Fruit fly (Drosophila melanogaster) whole organism, prepupa: Measurements from ENCODE around the gene Pdhb.

Experiments
- Blimp-1 ChIP-seq: fragments of 200-800 bp; sonication (Bioruptor generic); optimal IDR thresholded peaks from 3 replicates; lab custom pipeline; 2017; ENCODE audit warnings: missing biosample characterization, missing genetic modification characterization, mild to moderate bottlenecking, moderate library complexity, missing genetic modification reagents
- CG10669 ChIP-seq: fragments of 200-800 bp; sonication (Bioruptor generic); optimal IDR thresholded peaks from 3 replicates; lab custom pipeline; 2018; ENCODE audit warnings: missing biosample characterization, mild to moderate bottlenecking, missing genetic modification characterization, moderate library complexity
- CG11294 ChIP-seq: fragments of 200-800 bp; sonication (Bioruptor generic); IDR thresholded peaks from 2 replicates; pipeline ENCODE4 v1.3.6; 2022; ENCODE audit warnings: missing biosample characterization, missing genetic modification characterization
- CG11902 ChIP-seq: fragments of 200-800 bp; sonication (Bioruptor generic); optimal IDR thresholded peaks from 3 replicates; lab custom pipeline; 2016; ENCODE audit warnings: missing biosample characterization, missing genetic modification characterization
- CG15336 ChIP-seq: fragments of 200-800 bp; sonication (Bioruptor generic); IDR thresholded peaks from 2 replicates; pipeline ENCODE4 v1.3.6; 2022; ENCODE audit warnings: missing biosample characterization, missing genetic modification characterization
- CG1621 ChIP-seq: fragments of 200-800 bp; sonication (Bioruptor generic); optimal IDR thresholded peaks from 3 replicates; lab custom pipeline; 2018; ENCODE audit warnings: missing biosample characterization, mild to moderate bottlenecking, missing genetic modification characterization
- CG3032 ChIP-seq: fragments of 200-800 bp; optimal IDR thresholded peaks from 2 replicates; lab custom pipeline; 2019; ENCODE audit warnings: missing biosample characterization, mild to moderate bottlenecking, missing genetic modification characterization, moderate library complexity
- CG31627 ChIP-seq: fragments of 200-800 bp; sonication (Bioruptor generic); optimal IDR thresholded peaks from 3 replicates; lab custom pipeline; 2016; ENCODE audit warnings: missing biosample characterization, missing genetic modification characterization
- CG32006 ChIP-seq: fragments of 200-800 bp; sonication (Bioruptor generic); optimal IDR thresholded peaks from 3 replicates; lab custom pipeline; 2017; ENCODE audit warnings: missing biosample characterization, mild to moderate bottlenecking, missing genetic modification characterization
- CG3919 ChIP-seq: fragments of 200-800 bp; sonication (Bioruptor generic); optimal IDR thresholded peaks from 3 replicates; lab custom pipeline; 2016; ENCODE audit warnings: missing biosample characterization, missing genetic modification characterization
- CG6276 ChIP-seq: fragments of 200-800 bp; sonication (Bioruptor generic); optimal IDR thresholded peaks from 2 replicates; lab custom pipeline; 2017; ENCODE audit warnings: missing biosample characterization, mild to moderate bottlenecking, missing genetic modification characterization
- CG6792 ChIP-seq: fragments of 200-800 bp; sonication (Bioruptor generic); optimal IDR thresholded peaks from 3 replicates; lab custom pipeline; 2016; ENCODE audit warnings: missing biosample characterization, missing genetic modification characterization
- CG6808 ChIP-seq: fragments of 200-800 bp; sonication (Bioruptor generic); optimal IDR thresholded peaks from 3 replicates; lab custom pipeline; 2017; ENCODE audit warnings: missing biosample characterization, missing genetic modification characterization, mild to moderate bottlenecking, moderate library complexity, missing genetic modification reagents
- CG8119 ChIP-seq: fragments of 200-800 bp; sonication (Bioruptor generic); IDR thresholded peaks from 3 replicates; pipeline ENCODE4 v1.3.6; 2022; ENCODE audit warnings: missing biosample characterization, missing genetic modification characterization
- CG8319 ChIP-seq: fragments of 200-800 bp; sonication (Bioruptor generic); optimal IDR thresholded peaks from 3 replicates; lab custom pipeline; 2016; ENCODE audit warnings: missing biosample characterization, missing genetic modification characterization
- CG8632 ChIP-seq: fragments of 200-800 bp; sonication (Bioruptor generic); optimal IDR thresholded peaks from 3 replicates; lab custom pipeline; 2016; ENCODE audit warnings: missing biosample characterization, missing genetic modification characterization
- CG9139 ChIP-seq: fragments of 200-800 bp; sonication (Bioruptor generic); optimal IDR thresholded peaks from 3 replicates; lab custom pipeline; 2017; ENCODE audit warnings: missing biosample characterization, mild to moderate bottlenecking, missing genetic modification characterization
- Eip75B ChIP-seq: fragments of 200-800 bp; sonication (Bioruptor generic); optimal IDR thresholded peaks from 3 replicates; lab custom pipeline; 2016; ENCODE audit warnings: missing biosample characterization, missing genetic modification characterization
- Eip78C ChIP-seq: fragments of 200-800 bp; sonication (Bioruptor generic); peaks from one replicate; lab custom pipeline; 2016; ENCODE audit warnings: missing biosample characterization, missing genetic modification characterization
- Eip93F ChIP-seq: fragments of 200-800 bp; sonication (Bioruptor generic); optimal IDR thresholded peaks from 2 replicates; lab custom pipeline; 2016; ENCODE audit warnings: missing biosample characterization, mild to moderate bottlenecking, missing genetic modification characterization
- Ets96B ChIP-seq: fragments of 200-800 bp; optimal IDR thresholded peaks from 2 replicates; lab custom pipeline; 2019; ENCODE audit warnings: missing biosample characterization, mild to moderate bottlenecking, missing genetic modification characterization, moderate library complexity
- Hr38 ChIP-seq: sonication (Bioruptor generic); optimal IDR thresholded peaks from 2 replicates; lab custom pipeline; 2016; ENCODE audit warnings: missing biosample characterization, missing genetic modification characterization
- Hr39 ChIP-seq: fragments of 200-800 bp; sonication (Bioruptor generic); optimal IDR thresholded peaks from 2 replicates; lab custom pipeline; 2016; ENCODE audit warnings: missing biosample characterization, missing genetic modification characterization
- Hr4 ChIP-seq: fragments of 200-800 bp; sonication (Bioruptor generic); optimal IDR thresholded peaks from 3 replicates; lab custom pipeline; 2016; ENCODE audit warnings: missing biosample characterization, missing genetic modification characterization
- Lpt ChIP-seq: fragments of 200-800 bp; sonication (Bioruptor generic); optimal IDR thresholded peaks from 3 replicates; lab custom pipeline; 2016; ENCODE audit warnings: missing biosample characterization, missing genetic modification characterization
- OdsH ChIP-seq: fragments of 200-800 bp; sonication (Bioruptor generic); optimal IDR thresholded peaks from 3 replicates; lab custom pipeline; 2016; ENCODE audit warnings: missing biosample characterization, missing genetic modification characterization
- Smox ChIP-seq: fragments of 200-800 bp; sonication (Bioruptor generic); optimal IDR thresholded peaks from 3 replicates; lab custom pipeline; 2016; ENCODE audit warnings: missing biosample characterization, missing genetic modification characterization
- Sox14 ChIP-seq: fragments of 200-800 bp; sonication (Bioruptor generic); optimal IDR thresholded peaks from 3 replicates; lab custom pipeline; 2016; ENCODE audit warnings: missing biosample characterization, missing genetic modification characterization
- acj6 ChIP-seq: fragments of 200-800 bp; sonication (Bioruptor generic); optimal IDR thresholded peaks from 3 replicates; lab custom pipeline; 2016; ENCODE audit warnings: missing biosample characterization, missing genetic modification characterization
- cyc ChIP-seq: fragments of 200-800 bp; sonication (Bioruptor generic); optimal IDR thresholded peaks from 3 replicates; lab custom pipeline; 2016; ENCODE audit warnings: missing biosample characterization, missing genetic modification characterization
- dac ChIP-seq: fragments of 200-800 bp; sonication (Bioruptor generic); optimal IDR thresholded peaks from 2 replicates; lab custom pipeline; 2017; ENCODE audit warnings: missing biosample characterization, mild to moderate bottlenecking, missing genetic modification characterization
- dsx ChIP-seq: fragments of 200-800 bp; optimal IDR thresholded peaks from 3 replicates; lab custom pipeline; 2019; ENCODE audit warnings: missing biosample characterization, mild to moderate bottlenecking, missing genetic modification characterization, moderate library complexity; ENCODE audit not compliant: poor library complexity, severe bottlenecking
- eg ChIP-seq: fragments of 200-800 bp; sonication (Bioruptor generic); IDR thresholded peaks from 3 replicates; pipeline ENCODE4 v1.3.6; 2022; ENCODE audit warnings: missing biosample characterization, missing genetic modification characterization
- fkh ChIP-seq: fragments of 200-800 bp; sonication (Bioruptor generic); optimal IDR thresholded peaks from 3 replicates; lab custom pipeline; 2017; ENCODE audit warnings: missing biosample characterization, mild to moderate bottlenecking, missing genetic modification characterization, moderate library complexity
- lz ChIP-seq: fragments of 200-800 bp; sonication (Bioruptor generic); optimal IDR thresholded peaks from 3 replicates; lab custom pipeline; 2016; ENCODE audit warnings: missing biosample characterization, missing genetic modification characterization
- net ChIP-seq: fragments of 200-800 bp; sonication (Bioruptor generic); optimal IDR thresholded peaks from 3 replicates; lab custom pipeline; 2016; ENCODE audit warnings: missing biosample characterization, missing genetic modification characterization
- pdm3 ChIP-seq: fragments of 200-800 bp; sonication (Bioruptor generic); optimal IDR thresholded peaks from 3 replicates; lab custom pipeline; 2016; ENCODE audit warnings: missing biosample characterization, missing genetic modification characterization
- spab ChIP-seq: fragments of 200-800 bp; sonication (Bioruptor generic); optimal IDR thresholded peaks from 2 replicates; lab custom pipeline; 2017; ENCODE audit warnings: missing biosample characterization, mild to moderate bottlenecking, missing genetic modification characterization, missing genetic modification reagents
- ss ChIP-seq, 2 experiments: fragments of 200-800 bp; sonication (Bioruptor generic); optimal IDR thresholded peaks; 2 replicates in 1 of 2; 3 replicates in 1 of 2; lab custom pipeline; 2017 to 2018; ENCODE audit warnings: mild to moderate bottlenecking in 2 of 2, missing biosample characterization in 2 of 2, missing genetic modification characterization in 2 of 2, moderate library complexity in 1 of 2
- svp ChIP-seq: fragments of 200-800 bp; sonication (Bioruptor generic); peaks from one replicate; lab custom pipeline; 2016; ENCODE audit warnings: missing biosample characterization, missing genetic modification characterization
- topi ChIP-seq: fragments of 200-800 bp; sonication (Bioruptor generic); optimal IDR thresholded peaks from 3 replicates; lab custom pipeline; 2016; ENCODE audit warnings: missing biosample characterization, missing genetic modification characterization
- vri ChIP-seq: fragments of 200-800 bp; sonication (Bioruptor generic); optimal IDR thresholded peaks from 3 replicates; lab custom pipeline; 2016; ENCODE audit warnings: missing biosample characterization, mild to moderate bottlenecking, missing genetic modification characterization

The Pdhb gene

DNA sequence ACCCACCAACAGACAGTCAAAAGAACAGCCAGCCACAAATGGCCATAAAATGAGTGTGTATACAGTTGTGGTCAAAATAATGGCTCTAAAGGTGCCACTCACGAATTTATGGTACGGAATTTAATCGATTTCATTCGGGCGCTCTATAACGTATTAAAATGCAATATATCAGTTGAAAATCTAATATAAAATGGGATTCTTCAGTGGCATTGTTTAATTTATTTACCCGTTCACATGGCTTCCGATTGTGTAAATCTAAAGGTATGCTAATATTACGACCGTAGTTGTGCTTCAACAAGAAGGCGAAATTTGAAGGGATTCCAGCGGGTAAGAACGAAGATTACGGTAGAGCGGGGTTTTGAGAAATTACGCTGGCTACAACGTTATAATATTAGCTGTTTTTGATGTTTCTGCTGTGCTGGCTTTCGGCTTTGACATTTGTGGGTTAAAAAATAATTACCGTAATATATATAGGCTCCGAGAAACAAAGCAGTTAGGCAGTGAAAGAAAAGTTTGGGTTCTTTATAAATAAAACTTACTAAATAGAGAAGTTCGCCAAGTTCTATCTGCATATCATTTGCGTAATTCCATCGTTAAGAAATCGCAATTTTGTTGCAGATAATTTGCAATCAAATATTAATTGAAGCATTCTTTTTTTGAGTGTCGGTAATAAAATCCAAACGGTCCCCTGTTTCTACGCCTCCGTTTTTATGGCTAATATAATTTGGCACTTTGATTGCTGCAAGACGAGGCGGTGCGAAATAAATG, 37.1 kb upstream of the Pdhb start (continued):
- TF ChIP-seq Blimp-1: no peak
- TF ChIP-seq CG8319: no peak
- peak; percentile 39 for TF ChIP-seq Eip75B
- TF ChIP-seq CG6808 (GFP tag; lab: Kevin White, UChicago): peak; percentile 7
- TF ChIP-seq dac (GFP tag; lab: Kevin White, UChicago): no peak
- TF ChIP-seq dsx: peak; percentile 17
- peak; percentile 32 for TF ChIP-seq Ets96B (tag; lab: Kevin White, UChicago)
- peak; percentile 84 for TF ChIP-seq vri (GFP tag; lab: Kevin White, UChicago)
- TF ChIP-seq CG10669: peak; percentile 15
- TF ChIP-seq CG3919 (GFP tag; lab: Kevin White, UChicago): peak; percentile 7
- TF ChIP-seq CG8632 (GFP tag; lab: Kevin White, UChicago): peak; percentile 9
- peak; percentile 21 for TF ChIP-seq cyc
- TF ChIP-seq lz (GFP tag; lab: Kevin White, UChicago): peak; percentile 42
- TF ChIP-seq Sox14 (GFP tag; lab: Kevin White, UChicago): peak; percentile 25
- peak; percentile 25 for TF ChIP-seq spab
- TF ChIP-seq Eip93F (GFP tag; lab: Kevin White, UChicago): no peak
- TF ChIP-seq Hr38 (GFP tag; lab: Kevin White, UChicago): no peak
- no peak for TF ChIP-seq CG11902 (GFP tag; lab: Kevin White, UChicago)
- peak; percentile 8 for TF ChIP-seq acj6
- TF ChIP-seq ss (GFP tag; optimal IDR thresholded peaks at IDR 0.05; lab: Kevin White, UChicago): peak in 1 of 2 experiments; percentile 27
- peak; percentile 50 for TF ChIP-seq topi (GFP tag; lab: Kevin White, UChicago)
- TF ChIP-seq CG9139 (GFP tag; lab: Kevin White, UChicago): peak; percentile 13
- TF ChIP-seq net (GFP tag; lab: Kevin White, UChicago): no peak

DNA sequence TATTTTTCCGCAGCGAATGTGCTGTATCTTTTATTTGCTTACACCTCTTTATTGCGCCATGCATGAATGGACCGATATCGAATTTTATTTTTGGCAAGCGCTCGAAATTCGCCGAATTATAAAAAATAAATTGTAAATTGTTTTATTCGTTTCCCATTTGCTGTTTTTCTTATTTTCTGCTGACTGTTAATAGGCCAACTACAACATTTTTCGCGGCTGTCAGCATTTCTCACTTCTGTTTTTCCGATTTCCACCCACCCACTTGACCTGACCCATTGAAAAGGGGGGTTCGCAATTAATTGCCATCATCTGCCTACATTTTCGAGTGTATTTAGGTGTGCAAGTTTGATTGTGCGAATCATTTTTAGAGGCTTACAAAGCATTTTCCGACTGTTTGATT, 36.3 kb upstream of the Pdhb start:
- no peak for TF ChIP-seq spab
- no peak for TF ChIP-seq OdsH (GFP tag; lab: Kevin White, UChicago)
- TF ChIP-seq fkh (GFP tag; lab: Kevin White, UChicago): no peak
- TF ChIP-seq topi (GFP tag; lab: Kevin White, UChicago): no peak
- TF ChIP-seq CG3032 (tag; lab: Kevin White, UChicago): no peak
- TF ChIP-seq CG1621 (tag; lab: Kevin White, UChicago): no peak
- TF ChIP-seq ss (GFP tag; optimal IDR thresholded peaks at IDR 0.05; lab: Kevin White, UChicago): no peak
- TF ChIP-seq Smox (GFP tag; lab: Kevin White, UChicago): no peak

DNA sequence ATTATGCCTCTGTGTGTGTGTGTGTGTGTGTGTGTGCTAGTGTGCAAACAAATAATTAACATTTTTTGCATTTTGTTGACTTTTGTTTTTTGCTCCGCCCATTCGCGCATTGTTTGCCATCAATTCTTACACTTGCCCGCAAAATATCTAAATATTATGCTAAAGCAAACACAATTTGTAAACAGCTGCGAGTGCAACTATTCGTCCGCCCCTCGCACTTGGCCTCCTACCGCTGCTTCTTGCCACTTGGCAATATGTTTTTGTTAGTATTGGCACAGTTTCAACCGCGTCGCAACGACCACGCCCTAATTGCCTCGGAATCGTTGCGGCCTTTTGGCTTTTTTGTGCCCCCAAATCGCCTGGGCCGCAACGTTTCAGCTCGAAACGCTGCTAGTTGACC, 35.3 kb upstream of the Pdhb start:
- TF ChIP-seq eg (GFP tag; lab: Robert Waterston, UW): 0 out of 3 replicates have a peak, but pooled peaks have one; percentile 35
- TF ChIP-seq CG15336 (GFP tag; lab: Robert Waterston, UW): no peak
- TF ChIP-seq CG11294: no peak
- TF ChIP-seq CG1621 (tag; lab: Kevin White, UChicago): no peak
- peak; percentile 25 for TF ChIP-seq Eip78C (GFP tag; lab: Kevin White, UChicago)
- TF ChIP-seq CG8319: no peak
- TF ChIP-seq CG6808 (GFP tag; lab: Kevin White, UChicago): no peak
- TF ChIP-seq Lpt (GFP tag; lab: Kevin White, UChicago): no peak
- no peak for TF ChIP-seq Smox (GFP tag; lab: Kevin White, UChicago)
- no peak for TF ChIP-seq CG32006 (GFP tag; lab: Kevin White, UChicago)
- TF ChIP-seq fkh (GFP tag; lab: Kevin White, UChicago): peak; percentile 70
- no peak for TF ChIP-seq pdm3 (GFP tag; lab: Kevin White, UChicago)
- no peak for TF ChIP-seq Hr4 (GFP tag; lab: Kevin White, UChicago)
- TF ChIP-seq lz (GFP tag; lab: Kevin White, UChicago): no peak
- TF ChIP-seq vri (GFP tag; lab: Kevin White, UChicago): no peak
- TF ChIP-seq Sox14 (GFP tag; lab: Kevin White, UChicago): no peak
- TF ChIP-seq Eip75B: no peak
- TF ChIP-seq Hr39: no peak
- TF ChIP-seq CG8119: no peak
- TF ChIP-seq svp (GFP tag; lab: Kevin White, UChicago): no peak
- TF ChIP-seq Blimp-1: no peak
- no peak for TF ChIP-seq CG11902 (GFP tag; lab: Kevin White, UChicago)
- TF ChIP-seq CG6792 (GFP tag; lab: Kevin White, UChicago): no peak
- no peak for TF ChIP-seq CG6276 (GFP tag; lab: Kevin White, UChicago)
- TF ChIP-seq spab: no peak
- no peak for TF ChIP-seq CG31627 (GFP tag; lab: Kevin White, UChicago)
